Worm (Caenorhabditis elegans) whole organism, L2 larva: Measurements from ENCODE around the gene cank-26.

ENCODE experiments used
- C34F6.9 ChIP-seq: fragments of 150-350 bp; optimal IDR thresholded peaks from 2 replicates; lab custom pipeline; 2014; ENCODE audit warnings: missing biosample characterization, missing genetic modification characterization
- R02D3.7 ChIP-seq: fragments of 150-350 bp; optimal IDR thresholded peaks from 2 replicates; lab custom pipeline; 2014; ENCODE audit warnings: missing biosample characterization, missing genetic modification characterization
- ama-1 ChIP-seq: fragments of 150-350 bp; optimal IDR thresholded peaks from 2 replicates; lab custom pipeline; 2018; ENCODE audit warnings: inconsistent platforms
- blmp-1 ChIP-seq: sonication (generic microtip); optimal IDR thresholded peaks from 2 replicates; lab custom pipeline; 2017; ENCODE audit warnings: missing genetic modification characterization, mild to moderate bottlenecking, missing compliant biosample characterization, antibody characterized with exemption, moderate library complexity; ENCODE audit not compliant: insufficient read depth
- ceh-82 ChIP-seq: fragments of 150-350 bp; optimal IDR thresholded peaks from 2 replicates; lab custom pipeline; 2014; ENCODE audit warnings: missing biosample characterization, missing genetic modification characterization
- dmd-4 ChIP-seq: sonication (generic microtip); optimal IDR thresholded peaks from 2 replicates; lab custom pipeline; 2017; ENCODE audit warnings: missing biosample characterization, missing genetic modification characterization
- elt-1 ChIP-seq: fragments of 150-350 bp; optimal IDR thresholded peaks from 2 replicates; lab custom pipeline; 2014; ENCODE audit warnings: missing biosample characterization, missing genetic modification characterization
- elt-3 ChIP-seq: sonication (generic microtip); optimal IDR thresholded peaks from 2 replicates; lab custom pipeline; 2017; ENCODE audit warnings: missing biosample characterization, missing genetic modification characterization
- fos-1 ChIP-seq: fragments of 150-350 bp; optimal IDR thresholded peaks from 2 replicates; lab custom pipeline; 2014; ENCODE audit warnings: missing biosample characterization, missing genetic modification characterization
- gmeb-1 ChIP-seq: fragments of 150-350 bp; optimal IDR thresholded peaks from 2 replicates; lab custom pipeline; 2014; ENCODE audit warnings: missing biosample characterization, missing genetic modification characterization
- lin-11 ChIP-seq: fragments of 150-350 bp; sonication (generic microtip); optimal IDR thresholded peaks from 2 replicates; lab custom pipeline; 2014; ENCODE audit warnings: missing biosample characterization, missing genetic modification characterization, inconsistent platforms, mixed read lengths
- lin-13 ChIP-seq: fragments of 150-350 bp; optimal IDR thresholded peaks from 2 replicates; lab custom pipeline; 2014; ENCODE audit warnings: missing biosample characterization, missing genetic modification reagents, missing genetic modification characterization
- mab-5 ChIP-seq: fragments of 150-350 bp; optimal IDR thresholded peaks from 2 replicates; lab custom pipeline; 2014; ENCODE audit warnings: missing biosample characterization, missing genetic modification characterization
- mbf-1 ChIP-seq: sonication (generic microtip); optimal IDR thresholded peaks from 2 replicates; lab custom pipeline; 2017; ENCODE audit warnings: missing biosample characterization, missing genetic modification characterization
- mdl-1 ChIP-seq, 2 experiments: fragments of 150-350 bp in 1 of 2; sonication (generic microtip) in 1 of 2; optimal IDR thresholded peaks; 2 replicates each; lab custom pipeline; 2017; ENCODE audit warnings: missing biosample characterization in 2 of 2, missing genetic modification characterization in 2 of 2
- nhr-10 ChIP-seq: sonication (generic microtip); optimal IDR thresholded peaks from 2 replicates; lab custom pipeline; 2017; ENCODE audit warnings: missing biosample characterization, missing genetic modification characterization
- nhr-129 ChIP-seq: fragments of 150-350 bp; optimal IDR thresholded peaks from 2 replicates; lab custom pipeline; 2014; ENCODE audit warnings: missing biosample characterization, missing genetic modification characterization
- nhr-21 ChIP-seq: fragments of 150-350 bp; optimal IDR thresholded peaks from 2 replicates; lab custom pipeline; 2014; ENCODE audit warnings: missing biosample characterization, missing genetic modification characterization
- nhr-23 ChIP-seq: fragments of 150-350 bp; optimal IDR thresholded peaks from 2 replicates; lab custom pipeline; 2014; ENCODE audit warnings: missing biosample characterization, missing genetic modification reagents, missing genetic modification characterization
- nhr-237 ChIP-seq: fragments of 150-350 bp; optimal IDR thresholded peaks from 2 replicates; lab custom pipeline; 2014; ENCODE audit warnings: missing biosample characterization, missing genetic modification characterization
- nhr-77 ChIP-seq: fragments of 150-350 bp; optimal IDR thresholded peaks from 2 replicates; lab custom pipeline; 2014; ENCODE audit warnings: missing biosample characterization, missing genetic modification characterization
- peb-1 ChIP-seq: fragments of 150-350 bp; optimal IDR thresholded peaks from 2 replicates; lab custom pipeline; 2014; ENCODE audit warnings: missing biosample characterization, missing genetic modification characterization
- sma-3 ChIP-seq: sonication (generic microtip); optimal IDR thresholded peaks from 2 replicates; lab custom pipeline; 2016; ENCODE audit warnings: missing genetic modification reagents, missing genetic modification characterization, missing compliant biosample characterization
- sma-9 ChIP-seq, 2 experiments: fragments of 150-350 bp in 1 of 2; sonication (generic microtip) in 1 of 2; optimal IDR thresholded peaks; 2 replicates each; lab custom pipeline; 2014 to 2016; ENCODE audit warnings: missing genetic modification characterization in 2 of 2, mild to moderate bottlenecking in 1 of 2, missing biosample characterization in 1 of 2, missing compliant biosample characterization in 1 of 2, missing genetic modification reagents in 1 of 2, moderate library complexity in 1 of 2
- snpc-4 ChIP-seq: fragments of 150-350 bp; optimal IDR thresholded peaks from 2 replicates; lab custom pipeline; 2014; ENCODE audit warnings: missing biosample characterization, missing genetic modification characterization
- unc-62 ChIP-seq: fragments of 150-350 bp; optimal IDR thresholded peaks from 2 replicates; lab custom pipeline; 2014; ENCODE audit warnings: missing biosample characterization, missing genetic modification reagents, missing genetic modification characterization
- zag-1 ChIP-seq: fragments of 150-350 bp; optimal IDR thresholded peaks from 2 replicates; lab custom pipeline; 2014; ENCODE audit warnings: missing biosample characterization, missing genetic modification characterization
- ztf-11 ChIP-seq: sonication (generic microtip); optimal IDR thresholded peaks from 2 replicates; lab custom pipeline; 2017; ENCODE audit warnings: missing biosample characterization, missing genetic modification characterization

The cank-26 gene

DNA sequence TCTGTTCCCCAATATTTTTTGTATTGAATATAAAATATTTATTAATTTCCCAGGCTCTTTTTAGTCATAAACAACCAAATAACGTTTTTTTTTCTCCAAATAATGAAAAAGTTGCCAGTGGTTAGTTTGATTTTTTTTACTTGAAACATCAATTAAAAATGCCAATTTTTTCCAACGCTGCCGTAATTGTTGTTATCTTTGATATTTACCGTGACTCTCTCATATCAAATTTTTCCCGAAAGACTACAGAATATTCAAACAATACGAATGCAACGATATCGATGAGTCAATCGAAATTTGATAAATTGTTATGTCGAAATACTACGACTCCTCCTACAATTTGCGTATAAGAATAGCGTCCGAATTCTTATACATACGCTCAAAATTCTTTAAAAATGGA is 12.0 kb upstream of the cank-26 start, which contains the start of gene K10G6.5:
Gene K10G6.5 (plus strand): TSS at position 345 of the 400 bp plus-strand sequence.
- TF ChIP-seq fos-1 (tag; lab: Kevin White, UChicago): peak; percentile 49
- TF ChIP-seq C34F6.9 (tag; lab: Kevin White, UChicago): no peak
- TF ChIP-seq, all 48 proteins: peak for 1

DNA sequence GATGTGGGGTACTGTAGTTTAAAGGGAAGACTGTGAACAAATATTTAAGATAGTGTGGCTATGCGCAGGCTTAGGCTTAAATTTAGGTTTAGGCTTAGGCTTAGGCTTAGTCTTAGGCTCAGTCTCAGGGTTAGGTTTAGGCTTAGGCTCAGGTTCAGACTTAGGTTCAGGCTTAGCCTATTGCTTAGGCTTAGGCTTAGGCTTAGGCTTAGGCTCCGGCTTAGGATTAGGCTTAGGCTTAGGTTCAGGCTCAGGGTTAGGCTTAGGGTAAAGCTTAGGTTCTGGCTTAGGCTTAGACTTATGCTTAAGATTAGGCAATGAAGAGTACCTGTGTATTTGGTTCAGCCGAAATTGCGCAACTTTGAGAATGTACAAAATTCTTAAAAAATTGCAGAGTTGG is 9.4 kb upstream of the cank-26 start:
- TF ChIP-seq peb-1 (tag; lab: Kevin White, UChicago) (no peak), zag-1 (tag; lab: Kevin White, UChicago) (no peak), mdl-1 (tag; optimal IDR thresholded peaks at IDR 0.05; lab: Kevin White, UChicago) (no peak), nhr-10 (tag; lab: Kevin White, UChicago) (no peak), elt-3 (tag; lab: Kevin White, UChicago) (no peak), C34F6.9 (tag; lab: Kevin White, UChicago) (no peak), ceh-82 (tag; lab: Kevin White, UChicago) (no peak), blmp-1 (no peak), lin-11 (tag; lab: Kevin White, UChicago) (no peak), nhr-237 (tag; lab: Kevin White, UChicago) (no peak)

DNA sequence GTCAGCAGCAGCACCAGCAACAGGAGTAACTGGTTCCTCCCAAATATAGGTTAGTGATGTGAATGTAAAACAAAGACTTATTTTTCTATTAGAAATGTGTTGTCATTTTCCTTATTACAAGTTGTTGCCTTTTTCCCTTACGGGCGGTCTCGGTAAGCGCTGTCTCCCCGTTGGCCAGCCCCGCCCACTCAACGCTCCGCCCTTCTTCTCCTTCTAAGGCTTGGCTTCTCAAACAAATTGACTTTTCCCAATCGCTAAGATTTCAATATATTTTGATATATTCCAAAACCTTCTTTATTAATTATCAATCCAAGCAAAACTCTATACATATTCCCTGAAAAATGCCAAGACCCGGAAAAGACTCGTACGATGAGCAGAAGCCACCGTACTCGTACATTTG is 7.4 kb upstream of the cank-26 start, which contains the start of gene lin-31:
Gene lin-31 (plus strand): TSS at position 237 of the 400 bp plus-strand sequence.
- TF ChIP-seq ztf-11 (tag; lab: Kevin White, UChicago) (no peak), lin-13 (GFP tag; lab: Kevin White, UChicago) (no peak), nhr-21 (tag; lab: Kevin White, UChicago) (no peak), C34F6.9 (tag; lab: Kevin White, UChicago) (no peak), sma-9 (GFP tag; optimal IDR thresholded peaks at IDR 0.05; lab: Kevin White, UChicago) (no peak), sma-9 (tag; optimal IDR thresholded peaks at IDR 0.05; lab: Kevin White, UChicago) (no peak), ceh-82 (tag; lab: Kevin White, UChicago) (no peak), dmd-4 (tag; lab: Kevin White, UChicago) (no peak), unc-62 (no peak), R02D3.7 (tag; lab: Kevin White, UChicago) (no peak), nhr-23 (tag; lab: Kevin White, UChicago) (no peak), sma-3 (GFP tag; lab: Kevin White, UChicago) (no peak), gmeb-1 (tag; lab: Kevin White, UChicago) (no peak), elt-1 (tag; lab: Kevin White, UChicago) (no peak), snpc-4 (no peak), mdl-1 (tag; optimal IDR thresholded peaks at IDR 0.05; lab: Kevin White, UChicago) (no peak), ama-1 (no peak)
- TF ChIP-seq, all 48 proteins: peak for 0

DNA sequence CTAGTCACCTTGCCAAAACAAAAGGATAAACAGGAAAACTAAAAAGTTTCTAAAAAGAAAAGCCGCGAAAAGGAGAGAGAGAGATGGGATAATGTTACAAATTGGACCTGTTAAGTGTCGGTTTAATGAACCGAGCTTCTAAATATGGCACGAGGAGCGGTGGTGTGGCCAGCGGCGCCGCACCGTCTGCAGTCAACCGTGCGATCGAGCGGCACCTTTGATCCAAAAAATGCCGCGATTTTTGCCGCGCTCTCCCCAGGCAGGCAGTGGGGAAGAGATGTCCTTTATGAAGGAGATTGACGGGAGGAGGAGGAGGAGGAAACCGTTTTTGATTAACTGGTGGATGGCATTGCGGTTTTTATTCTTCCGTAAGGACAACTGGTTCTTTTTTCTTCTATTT is 5.5 kb upstream of the cank-26 start:
- TF ChIP-seq peb-1 (tag; lab: Kevin White, UChicago): no peak
- no peak for TF ChIP-seq nhr-129 (tag; lab: Kevin White, UChicago)
- TF ChIP-seq nhr-23 (tag; lab: Kevin White, UChicago): no peak
- no peak for TF ChIP-seq sma-3 (GFP tag; lab: Kevin White, UChicago)

DNA sequence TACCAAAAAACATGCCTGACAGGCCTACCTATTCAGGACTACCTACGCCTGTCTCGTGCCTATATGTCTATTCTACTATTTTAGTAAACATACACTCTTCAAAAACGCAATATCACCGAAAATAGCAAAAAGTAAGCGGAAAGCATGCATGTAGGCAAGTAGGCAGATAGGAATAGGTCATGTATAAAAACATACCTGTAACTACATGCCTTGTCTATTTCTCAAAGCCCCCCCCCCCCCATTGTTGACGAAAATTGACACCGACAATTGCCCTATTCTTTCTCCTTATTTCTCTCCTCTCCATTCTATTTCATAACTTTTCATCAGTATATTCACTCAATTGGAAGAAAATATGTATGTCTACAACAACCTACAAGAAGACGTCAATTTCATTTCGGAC is 3.3 kb upstream of the cank-26 start:
- TF ChIP-seq mdl-1 (tag; optimal IDR thresholded peaks at IDR 0.05; lab: Kevin White, UChicago) (no peak), ceh-82 (tag; lab: Kevin White, UChicago) (no peak), mbf-1 (tag; lab: Kevin White, UChicago) (no peak), nhr-237 (tag; lab: Kevin White, UChicago) (no peak)

DNA sequence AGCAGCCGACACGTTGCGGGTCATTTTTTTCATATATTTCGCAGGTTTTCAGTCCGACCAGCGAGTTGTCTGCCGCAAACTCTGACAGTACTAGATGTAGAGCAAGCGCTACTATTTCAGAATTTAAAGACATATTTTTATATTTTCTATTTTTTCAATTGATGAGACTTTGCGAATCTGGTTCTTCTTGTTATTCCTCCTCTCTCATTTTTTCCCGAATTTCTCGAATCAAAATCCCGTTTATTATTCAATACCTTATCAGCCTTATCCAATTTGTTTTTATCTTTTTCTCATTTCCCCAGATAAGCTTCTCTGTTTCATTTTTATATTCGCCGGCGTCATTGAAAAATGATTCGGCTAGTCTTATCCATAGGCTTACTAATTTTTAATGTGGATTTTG is 1.1 kb upstream of the cank-26 start, which contains the start of gene dos-2:
Gene dos-2 (plus strand): TSS at position 301 of the 400 bp plus-strand sequence.
- no peak for TF ChIP-seq mdl-1 (tag; optimal IDR thresholded peaks at IDR 0.05; lab: Kevin White, UChicago)
- no peak for TF ChIP-seq mab-5 (tag; lab: Kevin White, UChicago)

DNA sequence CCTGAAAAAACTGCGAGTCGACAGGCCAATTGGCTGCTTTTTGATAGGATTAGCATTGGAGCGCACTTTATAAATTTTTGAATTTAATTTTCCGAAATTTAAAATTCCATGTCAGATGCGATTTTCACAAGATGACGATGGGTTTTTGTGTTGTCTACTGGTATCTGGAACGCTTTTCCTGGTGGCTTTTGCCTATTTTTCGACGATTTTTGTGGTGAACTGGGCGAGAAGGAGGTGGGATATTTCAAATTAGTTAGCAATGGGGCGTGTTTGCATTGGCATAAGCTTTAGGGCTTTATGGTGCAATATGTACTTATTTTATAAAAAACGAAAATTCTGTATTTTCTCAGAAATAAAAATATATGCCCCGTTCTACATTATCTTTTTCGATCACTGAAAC is 2.7 kb downstream of the cank-26 start, which contains the start of gene K10G6.9:
Gene K10G6.9 (plus strand): TSS at position 110 of the 400 bp plus-strand sequence.
- TF ChIP-seq nhr-77 (tag; lab: Kevin White, UChicago): no peak
- no peak for TF ChIP-seq mab-5 (tag; lab: Kevin White, UChicago)
- peak; percentile 62 for TF ChIP-seq ama-1
